Worm (Caenorhabditis elegans): ENCODE measurements around the gene srh-105.

DNA sequence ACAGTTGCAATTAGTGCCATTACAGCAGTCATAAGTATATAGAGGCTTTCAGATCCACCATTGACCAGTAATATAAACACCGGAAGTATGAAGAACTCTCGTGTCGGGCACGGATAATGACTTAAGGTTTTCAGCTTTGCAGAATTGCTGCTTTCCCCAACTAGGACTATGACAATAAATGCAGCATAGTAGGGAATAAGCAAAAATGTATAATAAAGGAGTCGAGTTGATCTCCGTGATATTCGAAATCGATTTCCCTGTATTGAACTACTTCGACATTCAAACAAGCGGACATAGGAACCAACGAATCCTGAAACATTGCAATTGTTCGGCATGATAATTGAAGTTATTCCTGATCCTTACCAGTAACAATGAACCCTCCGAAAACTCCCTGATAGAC, 527 bp downstream of the srh-105 start:
- no peak for TF ChIP-seq aly-2 (tag; optimal IDR thresholded peaks at IDR 0.05)
- no peak for TF ChIP-seq lin-39 (tag; optimal IDR thresholded peaks at IDR 0.05)
- TF ChIP-seq nhr-77 (tag; optimal IDR thresholded peaks at IDR 0.05), result no peak
- no peak for TF ChIP-seq pha-4 (tag; optimal IDR thresholded peaks at IDR 0.05)
- no peak for TF ChIP-seq skn-1 (tag; optimal IDR thresholded peaks at IDR 0.05)
- TF ChIP-seq ztf-4 (tag; optimal IDR thresholded peaks at IDR 0.05), result no peak
- no peak for TF ChIP-seq pqm-1 (tag; optimal IDR thresholded peaks at IDR 0.05)
- TF ChIP-seq mdl-1 (tag; optimal IDR thresholded peaks at IDR 0.05), result no peak
- no peak for TF ChIP-seq unc-62 (GFP tag; optimal IDR thresholded peaks at IDR 0.05)

Measured in whole organism, L3 larva.